Fruit fly (Drosophila melanogaster) whole organism, prepupa: ENCODE measurements around the gene Pde11.

Experiments
- Blimp-1 ChIP-seq: fragments of 200-800 bp; sonication (Bioruptor generic); optimal IDR thresholded peaks from 3 replicates; lab custom pipeline; 2017; ENCODE audit warnings: missing biosample characterization, missing genetic modification characterization, mild to moderate bottlenecking, moderate library complexity, missing genetic modification reagents
- CG15336 ChIP-seq: fragments of 200-800 bp; sonication (Bioruptor generic); IDR thresholded peaks from 2 replicates; pipeline ENCODE4 v1.3.6; 2022; ENCODE audit warnings: missing biosample characterization, missing genetic modification characterization
- CG16779 ChIP-seq: fragments of 200-800 bp; sonication (Bioruptor generic); optimal IDR thresholded peaks from 3 replicates; lab custom pipeline; 2017; ENCODE audit warnings: missing biosample characterization, mild to moderate bottlenecking, missing genetic modification characterization
- esn ChIP-seq: fragments of 200-800 bp; sonication (Bioruptor generic); optimal IDR thresholded peaks from 2 replicates; lab custom pipeline; 2016; ENCODE audit warnings: missing biosample characterization, mild to moderate bottlenecking, missing genetic modification characterization, moderate library complexity

- TF ChIP-seq CG16779 (no peak), Blimp-1 (GFP tag; lab: Kevin White, UChicago) (no peak), CG15336 (no peak), esn (GFP tag; lab: Kevin White, UChicago) (no peak)
Measured at dm6 chr2L:18499900-18500299, 90.2 kb downstream of the Pde11 start.
